Fruit fly (Drosophila melanogaster) whole organism, wandering third instar larva: Measurements from ENCODE around the gene CG34404.

Source experiments
- Abd-B ChIP-seq: fragments of >200 bp; optimal IDR thresholded peaks from 2 replicates; lab custom pipeline; 2017; ENCODE audit warnings: missing biosample characterization, missing genetic modification characterization
- CG32264 ChIP-seq: fragments of 200-800 bp; sonication (Bioruptor generic); optimal IDR thresholded peaks from 2 replicates; lab custom pipeline; 2016; ENCODE audit warnings: missing biosample characterization, missing genetic modification characterization
- CG9705 ChIP-seq: fragments of 200-800 bp; sonication (Bioruptor generic); optimal IDR thresholded peaks from 2 replicates; lab custom pipeline; 2018; ENCODE audit warnings: missing biosample characterization, mild to moderate bottlenecking, missing genetic modification characterization
- CrebA ChIP-seq: fragments of 200-800 bp; sonication (Bioruptor generic); optimal IDR thresholded peaks from 2 replicates; lab custom pipeline; 2016; ENCODE audit warnings: missing biosample characterization, mild to moderate bottlenecking, missing genetic modification characterization, borderline replicate concordance
- Dfd ChIP-seq: fragments of >200 bp; optimal IDR thresholded peaks from 2 replicates; lab custom pipeline; 2017; ENCODE audit warnings: missing biosample characterization, missing genetic modification characterization
- GATAd ChIP-seq: sonication (Bioruptor generic); optimal IDR thresholded peaks from 2 replicates; lab custom pipeline; 2016; ENCODE audit warnings: missing biosample characterization, missing genetic modification characterization
- HLH106 ChIP-seq: fragments of 200-800 bp; optimal IDR thresholded peaks from 3 replicates; lab custom pipeline; 2019; ENCODE audit warnings: missing biosample characterization, mild to moderate bottlenecking, missing genetic modification characterization, moderate library complexity
- Hnf4 ChIP-seq: fragments of 200-800 bp; sonication (Bioruptor generic); optimal IDR thresholded peaks from 2 replicates; lab custom pipeline; 2016; ENCODE audit warnings: missing biosample characterization, mild to moderate bottlenecking, missing genetic modification characterization
- Hr78 ChIP-seq: fragments of >200 bp; optimal IDR thresholded peaks from 2 replicates; lab custom pipeline; 2017; ENCODE audit warnings: missing biosample characterization, missing genetic modification characterization
- Hr83 ChIP-seq: fragments of 200-300 bp; sonication (Bioruptor generic); optimal IDR thresholded peaks from 2 replicates; lab custom pipeline; 2016; ENCODE audit warnings: missing biosample characterization, mild to moderate bottlenecking, missing genetic modification characterization, moderate library complexity; ENCODE audit not compliant: poor library complexity, severe bottlenecking
- Jra ChIP-seq: sonication (Bioruptor generic); optimal IDR thresholded peaks from 2 replicates; lab custom pipeline; 2016; ENCODE audit warnings: missing biosample characterization, missing genetic modification characterization
- Mio ChIP-seq: sonication (Bioruptor generic); optimal IDR thresholded peaks from 2 replicates; lab custom pipeline; 2016; ENCODE audit warnings: missing biosample characterization, missing genetic modification characterization
- Myc ChIP-seq: fragments of >200 bp; optimal IDR thresholded peaks from 2 replicates; lab custom pipeline; 2017
- OdsH ChIP-seq: fragments of 200-800 bp; sonication (Bioruptor generic); optimal IDR thresholded peaks from 2 replicates; lab custom pipeline; 2016; ENCODE audit warnings: missing biosample characterization, mild to moderate bottlenecking, missing genetic modification characterization
- Rel ChIP-seq, 2 experiments: fragments of 200-800 bp; sonication (Bioruptor generic) in 1 of 2; optimal IDR thresholded peaks; 2 replicates in 1 of 2; 3 replicates in 1 of 2; lab custom pipeline; 2016 to 2019; ENCODE audit warnings: mild to moderate bottlenecking in 2 of 2, missing biosample characterization in 2 of 2, missing genetic modification characterization in 2 of 2, moderate library complexity in 1 of 2
- Sp1 ChIP-seq: fragments of 200-800 bp; sonication (Bioruptor generic); optimal IDR thresholded peaks from 3 replicates; lab custom pipeline; 2019; ENCODE audit warnings: missing biosample characterization, mild to moderate bottlenecking, missing genetic modification characterization, moderate library complexity
- Vsx2 ChIP-seq: fragments of 200-300, 225-300 bp; sonication (Bioruptor generic); optimal IDR thresholded peaks from 2 replicates; lab custom pipeline; 2018; ENCODE audit warnings: missing biosample characterization, missing genetic modification characterization; ENCODE audit not compliant: partially characterized antibody
- br ChIP-seq: fragments of 200-800 bp; sonication (Bioruptor generic); optimal IDR thresholded peaks from 2 replicates; lab custom pipeline; 2016; ENCODE audit warnings: missing biosample characterization, missing genetic modification characterization
- brk ChIP-seq: fragments of 200-800 bp; sonication (Bioruptor generic); optimal IDR thresholded peaks from 2 replicates; lab custom pipeline; 2016; ENCODE audit warnings: missing biosample characterization, mild to moderate bottlenecking, missing genetic modification characterization
- dl ChIP-seq, 2 experiments: fragments of 175-275, 200-275 bp in 1 of 2; fragments of 200-275 bp in 1 of 2; sonication (Bioruptor generic); optimal IDR thresholded peaks; lab custom pipeline; 2018; ENCODE audit warnings: mild to moderate bottlenecking in 2 of 2, missing biosample characterization in 2 of 2, missing genetic modification characterization in 2 of 2, moderate library complexity in 2 of 2; ENCODE audit not compliant: partially characterized antibody in 2 of 2, insufficient read depth in 1 of 2
- dmrt93B ChIP-seq: fragments of 200-800 bp; sonication (Bioruptor generic); optimal IDR thresholded peaks from 2 replicates; lab custom pipeline; 2018; ENCODE audit warnings: missing biosample characterization, mild to moderate bottlenecking, missing genetic modification characterization
- ey ChIP-seq: fragments of 200-800 bp; sonication (Bioruptor generic); optimal IDR thresholded peaks from 2 replicates; lab custom pipeline; 2016; ENCODE audit warnings: missing biosample characterization, missing genetic modification characterization
- foxo ChIP-seq, 2 experiments: fragments of 200-800 bp; sonication (Bioruptor generic); optimal IDR thresholded peaks; 2 replicates in 1 of 2; 3 replicates in 1 of 2; lab custom pipeline; 2016 to 2017; ENCODE audit warnings: missing biosample characterization in 2 of 2, missing genetic modification characterization in 2 of 2
- fru ChIP-seq: fragments of 200-800 bp; sonication (Bioruptor generic); optimal IDR thresholded peaks from 3 replicates; lab custom pipeline; 2016; ENCODE audit warnings: missing biosample characterization, mild to moderate bottlenecking, missing genetic modification characterization
- h ChIP-seq: fragments of 200-800 bp; sonication (Bioruptor generic); optimal IDR thresholded peaks from 3 replicates; lab custom pipeline; 2016; ENCODE audit warnings: missing biosample characterization, mild to moderate bottlenecking, missing genetic modification characterization
- jim ChIP-seq: fragments of 175-275, 200-325 bp; sonication (Bioruptor generic); optimal IDR thresholded peaks from 2 replicates; lab custom pipeline; 2016; ENCODE audit warnings: missing biosample characterization, mild to moderate bottlenecking, missing genetic modification characterization
- lola ChIP-seq: fragments of >200 bp; optimal IDR thresholded peaks from 2 replicates; lab custom pipeline; 2017; ENCODE audit warnings: missing biosample characterization, missing genetic modification characterization
- pan ChIP-seq: fragments of >200 bp; optimal IDR thresholded peaks from 2 replicates; lab custom pipeline; 2017
- psq ChIP-seq: fragments of 200-800 bp; sonication (Bioruptor generic); optimal IDR thresholded peaks from 3 replicates; lab custom pipeline; 2017; ENCODE audit warnings: missing biosample characterization, mild to moderate bottlenecking, missing genetic modification characterization, moderate library complexity
- rgr ChIP-seq: fragments of 200-800 bp; sonication (Bioruptor generic); optimal IDR thresholded peaks from 3 replicates; lab custom pipeline; 2016; ENCODE audit warnings: missing biosample characterization, mild to moderate bottlenecking, missing genetic modification characterization
- sage ChIP-seq: fragments of 200-800 bp; sonication (Bioruptor generic); optimal IDR thresholded peaks from 2 replicates; lab custom pipeline; 2016; ENCODE audit warnings: missing biosample characterization, mild to moderate bottlenecking, missing genetic modification characterization
- sv ChIP-seq: fragments of 200-800 bp; sonication (Bioruptor generic); optimal IDR thresholded peaks from 3 replicates; lab custom pipeline; 2016; ENCODE audit warnings: missing biosample characterization, missing genetic modification characterization
- tai ChIP-seq: sonication (Bioruptor generic); optimal IDR thresholded peaks from 2 replicates; lab custom pipeline; 2016; ENCODE audit warnings: missing biosample characterization, missing genetic modification characterization
- usp ChIP-seq: fragments of >200 bp; optimal IDR thresholded peaks from 2 replicates; lab custom pipeline; 2017; ENCODE audit warnings: missing biosample characterization, missing genetic modification characterization
- woc ChIP-seq: sonication (Bioruptor generic); optimal IDR thresholded peaks from 2 replicates; lab custom pipeline; 2016; ENCODE audit warnings: missing biosample characterization, mild to moderate bottlenecking, missing genetic modification characterization

The CG34404 gene

DNA sequence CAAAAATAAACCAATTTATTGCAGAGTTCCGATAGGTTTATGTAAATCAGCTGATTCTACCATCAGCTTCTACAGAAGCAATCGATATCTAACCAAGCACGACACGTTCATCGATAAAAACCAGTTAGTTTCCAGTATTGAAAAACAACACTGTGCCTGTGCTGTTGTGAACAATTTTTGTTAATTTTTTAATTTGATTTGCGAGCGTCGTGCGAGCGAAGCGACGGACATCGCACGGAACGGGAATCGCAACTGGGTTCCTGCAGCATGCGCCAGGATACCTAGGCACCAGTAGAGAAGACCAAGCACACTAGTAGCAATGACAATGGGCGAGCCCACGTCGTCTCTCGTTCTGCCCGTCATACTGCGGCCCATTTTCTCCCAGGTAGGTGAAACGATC, 4.4 kb upstream of the CG34404 start, which contains the start of the genes Ccm3 and CG6136 (continued):
- TF ChIP-seq sage (GFP tag; lab: Kevin White, UChicago) (no peak), jim (GFP tag; lab: Kevin White, UChicago) (no peak), foxo (GFP tag; optimal IDR thresholded peaks at IDR 0.05; lab: Kevin White, UChicago) (peak in 1 of 2 experiments; percentile 48), CG32264 (no peak), CrebA (GFP tag; lab: Kevin White, UChicago) (no peak), usp (GFP tag; lab: Kevin White, UChicago) (no peak), Hnf4 (GFP tag; lab: Kevin White, UChicago) (no peak)

dm6 chr3R:15369742-15370141, 2.3 kb upstream of the CG34404 start, which contains the start of gene CG14868:
TSS of gene CG14868 (minus strand) at chr3R:15369945.
- TF ChIP-seq CrebA (GFP tag; lab: Kevin White, UChicago): no peak
- TF ChIP-seq CG9705 (GFP tag; lab: Kevin White, UChicago): no peak
- no peak for TF ChIP-seq Vsx2 (GFP tag; lab: Kevin White, UChicago)
- TF ChIP-seq rgr (GFP tag; lab: Kevin White, UChicago): no peak
- no peak for TF ChIP-seq Hr78 (GFP tag; lab: Kevin White, UChicago)
- no peak for TF ChIP-seq brk (GFP tag; lab: Kevin White, UChicago)
- TF ChIP-seq Rel (GFP tag; optimal IDR thresholded peaks at IDR 0.05; lab: Kevin White, UChicago): no peak
- TF ChIP-seq Rel (tag; optimal IDR thresholded peaks at IDR 0.05; lab: Kevin White, UChicago): no peak
- TF ChIP-seq dl (GFP tag; optimal IDR thresholded peaks at IDR 0.05; lab: Kevin White, UChicago; ENCODE audit: insufficient read depth in 1 of 2, partially characterized antibody in 2 of 2): no peak
- no peak for TF ChIP-seq Mio (GFP tag; lab: Kevin White, UChicago)
- TF ChIP-seq br (GFP tag; lab: Kevin White, UChicago): no peak
- TF ChIP-seq pan (lab: Kevin White, UChicago): no peak
- TF ChIP-seq OdsH (GFP tag; lab: Kevin White, UChicago): no peak
- TF ChIP-seq sv: no peak
- TF ChIP-seq tai: no peak
- no peak for TF ChIP-seq ey (GFP tag; lab: Kevin White, UChicago)
- TF ChIP-seq psq: no peak
- TF ChIP-seq Myc (lab: Kevin White, UChicago): no peak
- TF ChIP-seq Jra (GFP tag; lab: Kevin White, UChicago): no peak
- TF ChIP-seq HLH106 (tag; lab: Kevin White, UChicago): no peak

DNA sequence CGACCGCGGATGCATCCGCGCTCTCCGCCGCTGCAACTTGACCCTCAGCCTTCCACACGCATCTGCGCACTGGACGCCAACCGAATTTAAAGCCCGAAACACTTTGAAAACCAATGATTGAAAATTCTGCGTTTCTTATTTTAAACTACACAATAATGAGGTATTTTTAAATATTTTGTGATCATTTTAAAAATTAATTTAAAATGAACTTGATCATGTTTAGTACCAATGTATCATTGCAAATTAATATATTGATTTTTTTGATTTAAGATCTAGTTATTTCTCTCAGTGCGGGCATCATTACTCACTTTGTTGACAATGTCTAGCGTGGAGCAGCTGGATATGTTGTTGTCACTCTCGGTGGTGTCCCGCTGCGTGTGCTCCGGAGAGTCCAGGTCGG, 626 bp downstream of the CG34404 start:
- TF ChIP-seq Vsx2 (GFP tag; lab: Kevin White, UChicago) (no peak), Sp1 (GFP tag; lab: Kevin White, UChicago) (peak; percentile 44), HLH106 (tag; lab: Kevin White, UChicago) (peak; percentile 48), ey (GFP tag; lab: Kevin White, UChicago) (peak; percentile 31), fru (GFP tag; lab: Kevin White, UChicago) (no peak), dmrt93B (GFP tag; lab: Kevin White, UChicago) (no peak), rgr (GFP tag; lab: Kevin White, UChicago) (peak; percentile 28), foxo (GFP tag; optimal IDR thresholded peaks at IDR 0.05; lab: Kevin White, UChicago) (peak in 1 of 2 experiments; percentile 63), OdsH (GFP tag; lab: Kevin White, UChicago) (peak; percentile 8)

dm6 chr3R:15363608-15364007, 3.9 kb downstream of the CG34404 start, which contains the start of gene CG6171:
TSS of gene CG6171 (minus strand) at chr3R:15363857.
- peak; percentile 36 for TF ChIP-seq rgr (GFP tag; lab: Kevin White, UChicago)
- no peak for TF ChIP-seq Jra (GFP tag; lab: Kevin White, UChicago)
- TF ChIP-seq Sp1 (GFP tag; lab: Kevin White, UChicago): no peak
- TF ChIP-seq Dfd (GFP tag; lab: Kevin White, UChicago): no peak
- TF ChIP-seq Vsx2 (GFP tag; lab: Kevin White, UChicago): no peak
- no peak for TF ChIP-seq br (GFP tag; lab: Kevin White, UChicago)
- no peak for TF ChIP-seq h (GFP tag; lab: Kevin White, UChicago)
- TF ChIP-seq sv: no peak
- no peak for TF ChIP-seq HLH106 (tag; lab: Kevin White, UChicago)
- no peak for TF ChIP-seq CG32264
- TF ChIP-seq pan (lab: Kevin White, UChicago): no peak
- peak; percentile 22 for TF ChIP-seq lola (GFP tag; lab: Kevin White, UChicago)
- TF ChIP-seq foxo (GFP tag; optimal IDR thresholded peaks at IDR 0.05; lab: Kevin White, UChicago): no peak
- TF ChIP-seq dl (GFP tag; optimal IDR thresholded peaks at IDR 0.05; lab: Kevin White, UChicago; ENCODE audit: insufficient read depth in 1 of 2, partially characterized antibody in 2 of 2): no peak
- no peak for TF ChIP-seq Myc (lab: Kevin White, UChicago)
- TF ChIP-seq woc: no peak
- no peak for TF ChIP-seq CG9705 (GFP tag; lab: Kevin White, UChicago)
- no peak for TF ChIP-seq fru (GFP tag; lab: Kevin White, UChicago)
- no peak for TF ChIP-seq tai
- TF ChIP-seq CrebA (GFP tag; lab: Kevin White, UChicago): no peak
- no peak for TF ChIP-seq brk (GFP tag; lab: Kevin White, UChicago)
- peak; percentile 23 for TF ChIP-seq Hr83
- TF ChIP-seq GATAd: no peak
- no peak for TF ChIP-seq Mio (GFP tag; lab: Kevin White, UChicago)
- no peak for TF ChIP-seq Abd-B (GFP tag; lab: Kevin White, UChicago)
- no peak for TF ChIP-seq psq
